Fruit fly (Drosophila melanogaster): ENCODE data around the gene CG15879.

The CG15879 gene

DNA sequence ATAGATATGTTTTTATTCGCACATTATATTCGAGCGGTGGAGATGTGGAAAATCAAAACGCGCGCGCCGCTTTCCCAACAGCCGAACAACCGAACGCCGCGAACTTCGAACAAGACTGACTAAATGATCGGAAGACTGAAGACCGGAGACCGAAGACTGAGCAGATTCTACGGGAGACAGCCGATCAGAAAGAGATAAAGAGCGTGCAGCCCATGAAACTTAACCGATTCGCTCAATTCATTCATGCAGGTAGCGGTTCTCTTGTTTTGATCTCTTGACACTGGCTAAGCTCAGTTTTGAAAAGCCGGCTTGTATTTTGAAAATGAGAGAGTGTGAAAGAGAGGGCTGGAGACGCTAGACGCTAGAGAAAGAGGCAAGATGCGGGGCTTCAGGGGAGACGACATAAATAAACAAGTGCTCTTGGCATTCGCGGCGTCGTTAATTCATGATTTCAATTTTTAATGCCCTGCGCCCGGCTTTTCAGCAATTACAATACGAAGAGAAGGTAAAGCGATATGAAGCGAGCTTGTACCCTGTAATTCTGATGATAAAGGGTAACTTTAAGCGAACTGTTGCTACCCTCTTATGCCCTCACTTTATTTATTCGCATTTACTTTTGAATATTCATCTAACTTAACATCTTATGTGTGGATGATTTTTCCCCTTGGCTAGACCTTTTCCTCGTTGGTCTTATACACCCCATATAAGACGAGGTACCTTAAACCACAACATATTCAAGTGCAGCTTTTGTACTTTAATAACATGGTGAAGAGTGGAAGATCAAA lies 17.1 kb downstream of the CG15879 start, which contains the start of gene zormin (continued):
- TF ChIP-seq oc (tag; optimal IDR thresholded peaks at IDR 0.05) = peak; percentile 33
- TF ChIP-seq CG18262 (tag; optimal IDR thresholded peaks at IDR 0.05) = peak; percentile 23
- TF ChIP-seq eyg (GFP tag; optimal IDR thresholded peaks at IDR 0.05) = no peak
- peak; percentile 49; the same call in 1 of the 2 replicates for TF ChIP-seq Drgx (GFP tag; IDR thresholded peaks at IDR 0.05)
- TF ChIP-seq CG11695 (GFP tag; IDR thresholded peaks at IDR 0.05) = no peak
- TF ChIP-seq ssp (GFP tag; IDR thresholded peaks at IDR 0.05) = no peak
- no peak for TF ChIP-seq prd (optimal IDR thresholded peaks at IDR 0.05)
- TF ChIP-seq prd (GFP tag; IDR thresholded peaks at IDR 0.05) = 0 out of 3 replicates have a peak, but pooled peaks have one; percentile 23
- TF ChIP-seq sens (GFP tag) = peak; percentile 78
- peak; percentile 32 for TF ChIP-seq lab (GFP tag; optimal IDR thresholded peaks at IDR 0.05)
- peak; percentile 8 for TF ChIP-seq tap (tag; optimal IDR thresholded peaks at IDR 0.05)
- TF ChIP-seq Ptx1 (GFP tag; IDR thresholded peaks at IDR 0.05) = peak; percentile 60; the same call in 1 of the 2 replicates
- TF ChIP-seq cas (GFP tag; IDR thresholded peaks at IDR 0.05) = no peak
- TF ChIP-seq CG12769 (tag; optimal IDR thresholded peaks at IDR 0.05) = peak; percentile 17
- TF ChIP-seq hbn (GFP tag; IDR thresholded peaks at IDR 0.05; ENCODE audit: partially characterized antibody) = peak; percentile 35
- peak; percentile 59 for TF ChIP-seq bab2 (GFP tag; optimal IDR thresholded peaks at IDR 0.05)
- TF ChIP-seq odd (GFP tag; optimal IDR thresholded peaks at IDR 0.05) = no peak
- TF ChIP-seq Blimp-1 (GFP tag; optimal IDR thresholded peaks at IDR 0.05) = peak; percentile 41
- no peak for TF ChIP-seq Taf1 (GFP tag; IDR thresholded peaks at IDR 0.05)
- TF ChIP-seq CG10959 (GFP tag; IDR thresholded peaks at IDR 0.05) = no peak
- no peak for TF ChIP-seq ERR (GFP tag; optimal IDR thresholded peaks at IDR 0.05)
- TF ChIP-seq ftz-f1 (GFP tag; optimal IDR thresholded peaks at IDR 0.05) = no peak
- TF ChIP-seq fd102C (GFP tag; optimal IDR thresholded peaks at IDR 0.05) = no peak
- TF ChIP-seq Hr51 (GFP tag; optimal IDR thresholded peaks at IDR 0.05) = peak in 1 of 2 experiments; percentile 35
- TF ChIP-seq CG10543 (GFP tag; optimal IDR thresholded peaks at IDR 0.05) = peak; percentile 41
- TF ChIP-seq pros (GFP tag; optimal IDR thresholded peaks at IDR 0.05) = peak; percentile 33
- peak; percentile 89 for TF ChIP-seq Med (GFP tag)
- TF ChIP-seq CG10979 (tag; optimal IDR thresholded peaks at IDR 0.05) = peak; percentile 19
- peak; percentile 7 for TF ChIP-seq CG18599 (GFP tag; optimal IDR thresholded peaks at IDR 0.05)
- no peak for TF ChIP-seq CG2199 (GFP tag; IDR thresholded peaks at IDR 0.05)
- peak; percentile 13; the same call in 1 of the 3 replicates for TF ChIP-seq croc (GFP tag; conservative IDR thresholded peaks at IDR 0.05)
- peak; percentile 53; the same call in 2 of the 3 replicates for TF ChIP-seq row (GFP tag; IDR thresholded peaks at IDR 0.05)
- TF ChIP-seq sisA (GFP tag; IDR thresholded peaks at IDR 0.05) = peak; percentile 75
- TF ChIP-seq CG5180 (GFP tag; optimal IDR thresholded peaks at IDR 0.05) = peak; percentile 95
- TF ChIP-seq ham (GFP tag; IDR thresholded peaks at IDR 0.05) = no peak
- 0 out of 3 replicates have a peak, but pooled peaks have one; percentile 26 for TF ChIP-seq CG17361 (GFP tag; IDR thresholded peaks at IDR 0.05)
- TF ChIP-seq Pdp1 (GFP tag; optimal IDR thresholded peaks at IDR 0.05) = peak; percentile 22 to 26
- peak; percentile 47 for TF ChIP-seq gem (tag; optimal IDR thresholded peaks at IDR 0.05)
- peak; percentile 76 for TF ChIP-seq crol (GFP tag; IDR thresholded peaks at IDR 0.05)
- TF ChIP-seq Xrp1 (GFP tag; IDR thresholded peaks at IDR 0.05) = peak; percentile 36; the same call in 1 of the 2 replicates
- TF ChIP-seq Trl (optimal IDR thresholded peaks at IDR 0.05) = peak; percentile 85 to 95
- TF ChIP-seq Trl (GFP tag; optimal IDR thresholded peaks at IDR 0.05) = peak; percentile 7
- peak; percentile 71 for TF ChIP-seq Ets65A (GFP tag)
- peak; percentile 69 for TF ChIP-seq vvl (GFP tag; IDR thresholded peaks at IDR 0.05)
- peak; percentile 26 for TF ChIP-seq slp2 (GFP tag; optimal IDR thresholded peaks at IDR 0.05)
- TF ChIP-seq wek (GFP tag; optimal IDR thresholded peaks at IDR 0.05) = no peak
- peak; percentile 94 for TF ChIP-seq CG3163 (GFP tag; optimal IDR thresholded peaks at IDR 0.05)
- no peak for TF ChIP-seq sqz (GFP tag; optimal IDR thresholded peaks at IDR 0.05)
- TF ChIP-seq Sox100B (GFP tag; optimal IDR thresholded peaks at IDR 0.05) = no peak

Measured in whole organism, embryonic.